Fruit fly (Drosophila melanogaster) whole organism, wandering third instar larva: ENCODE measurements around the gene CG6951.

Experiments
- HLH106 ChIP-seq: fragments of 200-800 bp; optimal IDR thresholded peaks from 3 replicates; lab custom pipeline; 2019; ENCODE audit warnings: missing biosample characterization, mild to moderate bottlenecking, missing genetic modification characterization, moderate library complexity
- Hr78 ChIP-seq: fragments of >200 bp; optimal IDR thresholded peaks from 2 replicates; lab custom pipeline; 2017; ENCODE audit warnings: missing biosample characterization, missing genetic modification characterization
- OdsH ChIP-seq: fragments of 200-800 bp; sonication (Bioruptor generic); optimal IDR thresholded peaks from 2 replicates; lab custom pipeline; 2016; ENCODE audit warnings: missing biosample characterization, mild to moderate bottlenecking, missing genetic modification characterization
- fru ChIP-seq: fragments of 200-800 bp; sonication (Bioruptor generic); optimal IDR thresholded peaks from 3 replicates; lab custom pipeline; 2016; ENCODE audit warnings: missing biosample characterization, mild to moderate bottlenecking, missing genetic modification characterization
- h ChIP-seq: fragments of 200-800 bp; sonication (Bioruptor generic); optimal IDR thresholded peaks from 3 replicates; lab custom pipeline; 2016; ENCODE audit warnings: missing biosample characterization, mild to moderate bottlenecking, missing genetic modification characterization
- psq ChIP-seq: fragments of 200-800 bp; sonication (Bioruptor generic); optimal IDR thresholded peaks from 3 replicates; lab custom pipeline; 2017; ENCODE audit warnings: missing biosample characterization, mild to moderate bottlenecking, missing genetic modification characterization, moderate library complexity
- tai ChIP-seq: sonication (Bioruptor generic); optimal IDR thresholded peaks from 2 replicates; lab custom pipeline; 2016; ENCODE audit warnings: missing biosample characterization, missing genetic modification characterization

DNA sequence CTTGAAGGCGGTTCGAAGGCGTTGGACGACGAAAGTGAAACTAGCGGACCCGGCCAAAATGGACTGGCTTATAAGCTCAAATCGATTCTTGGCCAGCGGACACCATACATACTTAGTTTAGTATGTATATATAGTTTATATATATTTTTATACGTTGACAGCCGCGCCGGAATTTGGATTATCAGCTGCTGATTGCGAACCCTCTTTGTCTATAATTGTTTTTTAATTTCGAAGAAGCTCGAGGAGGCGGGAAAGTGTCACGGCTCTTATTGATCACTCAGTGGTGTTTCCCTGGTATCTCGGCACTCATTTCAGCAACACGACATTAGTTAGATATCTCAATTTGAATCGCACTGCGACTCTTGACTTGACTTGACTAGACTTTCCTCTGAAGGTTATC is 20.7 kb upstream of the CG6951 start, which contains the start of gene CG6933:
- TF ChIP-seq HLH106 (tag; lab: Kevin White, UChicago) (no peak), fru (GFP tag; lab: Kevin White, UChicago) (no peak), tai (GFP tag; lab: Kevin White, UChicago) (no peak), Hr78 (no peak), h (GFP tag; lab: Kevin White, UChicago) (no peak), OdsH (no peak), psq (no peak)
